Fruit fly (Drosophila melanogaster): ENCODE measurements around the gene shtd.
A peak's percentile ranks its signal among the peaks of the same experiment; 100 is the strongest.

shtd gene

DNA sequence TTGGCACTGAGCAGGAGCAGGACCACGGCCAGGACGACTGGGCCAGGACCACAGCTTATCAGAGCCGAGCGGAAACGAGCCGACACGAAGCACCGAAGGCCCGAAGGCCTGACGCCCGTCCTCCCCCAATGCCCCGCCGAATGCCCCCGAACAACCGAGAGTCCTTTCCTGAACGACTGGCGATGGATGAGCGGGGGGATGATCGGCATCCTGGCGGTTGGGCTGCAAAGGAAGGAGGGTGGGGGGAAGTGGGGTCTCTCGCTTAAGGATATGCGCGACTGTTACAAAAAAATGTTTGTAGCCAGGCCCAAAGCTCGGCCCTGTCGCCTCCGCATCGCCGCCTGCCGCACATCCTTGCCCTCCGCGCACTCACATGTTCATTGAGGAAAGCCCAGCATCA, 21.0 kb downstream of the shtd start, which contains the start of gene Cngl:
TSS of gene Cngl (minus strand) at position 8 of the 400 bp plus-strand sequence.
- peak; percentile 83 for TF ChIP-seq abd-A (tag; optimal IDR thresholded peaks at IDR 0.05)
- TF ChIP-seq esg (GFP tag; conservative IDR thresholded peaks at IDR 0.05): no peak
- no peak for TF ChIP-seq zfh2 (GFP tag; optimal IDR thresholded peaks at IDR 0.05)
- TF ChIP-seq CG18764 (GFP tag; optimal IDR thresholded peaks at IDR 0.05): no peak
- no peak for TF ChIP-seq hb (GFP tag; IDR thresholded peaks at IDR 0.05; ENCODE audit: partially characterized antibody)
- TF ChIP-seq ac (GFP tag; optimal IDR thresholded peaks at IDR 0.05): no peak
- TF ChIP-seq Pdp1 (GFP tag; optimal IDR thresholded peaks at IDR 0.05): no peak
- TF ChIP-seq CG3065 (GFP tag; optimal IDR thresholded peaks at IDR 0.05): no peak
- no peak for TF ChIP-seq CG2116 (GFP tag; optimal IDR thresholded peaks at IDR 0.05)
- TF ChIP-seq fd3F (GFP tag; optimal IDR thresholded peaks at IDR 0.05): no peak
- TF ChIP-seq CG3847 (GFP tag; IDR thresholded peaks at IDR 0.05): no peak
- no peak for TF ChIP-seq CG32532 (GFP tag; IDR thresholded peaks at IDR 0.05)
- TF ChIP-seq emc (GFP tag; optimal IDR thresholded peaks at IDR 0.05): no peak
- no peak for TF ChIP-seq Lpt (GFP tag; optimal IDR thresholded peaks at IDR 0.05)
- no peak for TF ChIP-seq ind (GFP tag; optimal IDR thresholded peaks at IDR 0.05)
- TF ChIP-seq CG7839 (tag; optimal IDR thresholded peaks at IDR 0.05): no peak
- TF ChIP-seq CG8290 (GFP tag; optimal IDR thresholded peaks at IDR 0.05): no peak
- TF ChIP-seq CG8290 (tag; optimal IDR thresholded peaks at IDR 0.05): peak in 1 of 2 experiments; percentile 19
- TF ChIP-seq CG11723 (GFP tag; optimal IDR thresholded peaks at IDR 0.05): no peak
- TF ChIP-seq CG13894 (tag; optimal IDR thresholded peaks at IDR 0.05): peak; percentile 70
- TF ChIP-seq pum (GFP tag; optimal IDR thresholded peaks at IDR 0.05): no peak
- TF ChIP-seq CG12236 (GFP tag; optimal IDR thresholded peaks at IDR 0.05): no peak
- no peak for TF ChIP-seq Bgb (GFP tag; IDR thresholded peaks at IDR 0.05; ENCODE audit: partially characterized antibody)
- TF ChIP-seq CG18599 (GFP tag; optimal IDR thresholded peaks at IDR 0.05): peak; percentile 12
- no peak for TF ChIP-seq CG6791 (GFP tag; IDR thresholded peaks at IDR 0.05; ENCODE audit: partially characterized antibody)
- TF ChIP-seq CG2202 (tag; optimal IDR thresholded peaks at IDR 0.05): no peak
- no peak for TF ChIP-seq Atf-2 (GFP tag; optimal IDR thresholded peaks at IDR 0.05)
- no peak for TF ChIP-seq tio (GFP tag; optimal IDR thresholded peaks at IDR 0.05)
- no peak for TF ChIP-seq CG15696 (tag; optimal IDR thresholded peaks at IDR 0.05)
- no peak for TF ChIP-seq Ssrp (tag; optimal IDR thresholded peaks at IDR 0.05)
- TF ChIP-seq pb (GFP tag; optimal IDR thresholded peaks at IDR 0.05): no peak
- no peak for TF ChIP-seq CG8765 (GFP tag; IDR thresholded peaks at IDR 0.05)
- peak; percentile 86 for TF ChIP-seq CG10543 (GFP tag; optimal IDR thresholded peaks at IDR 0.05)
- TF ChIP-seq CG14441 (GFP tag; IDR thresholded peaks at IDR 0.05): no peak
- peak; percentile 17; the same call in 1 of the 2 replicates for TF ChIP-seq Adf1 (GFP tag; IDR thresholded peaks at IDR 0.05)
- peak; percentile 17 for TF ChIP-seq Med (GFP tag)
- no peak for TF ChIP-seq oc (tag; optimal IDR thresholded peaks at IDR 0.05)
- TF ChIP-seq CG10147 (GFP tag; optimal IDR thresholded peaks at IDR 0.05): no peak
- no peak for TF ChIP-seq zen2 (GFP tag; IDR thresholded peaks at IDR 0.05; ENCODE audit: partially characterized antibody)
- no peak for TF ChIP-seq Neu2 (GFP tag; optimal IDR thresholded peaks at IDR 0.05; ENCODE audit: borderline replicate concordance)
- no peak for TF ChIP-seq NFAT (GFP tag; IDR thresholded peaks at IDR 0.05)
- TF ChIP-seq CG2889 (GFP tag; IDR thresholded peaks at IDR 0.05): no peak
- no peak for TF ChIP-seq CG6765 (GFP tag; optimal IDR thresholded peaks at IDR 0.05)
- no peak for TF ChIP-seq CG8281 (tag; optimal IDR thresholded peaks at IDR 0.05)
- no peak for TF ChIP-seq CG8478 (optimal IDR thresholded peaks at IDR 0.05)
- TF ChIP-seq CG16779 (GFP tag; IDR thresholded peaks at IDR 0.05): no peak
- peak; percentile 10 for TF ChIP-seq lab (GFP tag; optimal IDR thresholded peaks at IDR 0.05)
- peak; percentile 98 for TF ChIP-seq Deaf1 (tag; optimal IDR thresholded peaks at IDR 0.05)
- no peak for TF ChIP-seq dpn (GFP tag; optimal IDR thresholded peaks at IDR 0.05)
- TF ChIP-seq CG32767 (GFP tag; IDR thresholded peaks at IDR 0.05): no peak
- TF ChIP-seq Myb (GFP tag; optimal IDR thresholded peaks at IDR 0.05): no peak
- TF ChIP-seq crol (GFP tag; IDR thresholded peaks at IDR 0.05): peak; percentile 92

Data from whole organism, embryonic.